Fruit fly (Drosophila melanogaster): Measurements from ENCODE around the gene glo.
A peak's percentile ranks its signal among the peaks of the same experiment; 100 is the strongest.

Gene glo

dm6 chr3R:11855156-11855555 is 35.9 kb upstream of the glo start (continued):
- TF ChIP-seq Hey (tag; optimal IDR thresholded peaks at IDR 0.05), result no peak
- TF ChIP-seq gro (GFP tag; optimal IDR thresholded peaks at IDR 0.05), result no peak
- no peak for TF ChIP-seq D (optimal IDR thresholded peaks at IDR 0.05)
- TF ChIP-seq D (GFP tag; optimal IDR thresholded peaks at IDR 0.05), result no peak
- no peak for TF ChIP-seq BEAF-32 (GFP tag; optimal IDR thresholded peaks at IDR 0.05)
- peak; percentile 36 for TF ChIP-seq Blimp-1 (GFP tag; optimal IDR thresholded peaks at IDR 0.05)
- TF ChIP-seq ap (GFP tag; IDR thresholded peaks at IDR 0.05), result 0 out of 2 replicates have a peak, but pooled peaks have one; percentile 5
- TF ChIP-seq sc (optimal IDR thresholded peaks at IDR 0.05), result no peak
- TF ChIP-seq sc (GFP tag; optimal IDR thresholded peaks at IDR 0.05), result no peak
- TF ChIP-seq Hand (GFP tag; optimal IDR thresholded peaks at IDR 0.05), result no peak
- TF ChIP-seq CG3163 (GFP tag; optimal IDR thresholded peaks at IDR 0.05), result no peak
- TF ChIP-seq CG13624 (GFP tag; optimal IDR thresholded peaks at IDR 0.05), result no peak
- no peak for TF ChIP-seq Antp (GFP tag; optimal IDR thresholded peaks at IDR 0.05)
- no peak for TF ChIP-seq eve (GFP tag; optimal IDR thresholded peaks at IDR 0.05)
- TF ChIP-seq HmgZ (tag; optimal IDR thresholded peaks at IDR 0.05), result no peak
- TF ChIP-seq Hsf (GFP tag; optimal IDR thresholded peaks at IDR 0.05), result no peak
- TF ChIP-seq CG4617 (GFP tag; optimal IDR thresholded peaks at IDR 0.05; ENCODE audit: borderline replicate concordance), result no peak
- TF ChIP-seq ken (GFP tag; IDR thresholded peaks at IDR 0.05), result no peak
- TF ChIP-seq Bteb2 (GFP tag; optimal IDR thresholded peaks at IDR 0.05), result no peak
- no peak for TF ChIP-seq exex (tag; optimal IDR thresholded peaks at IDR 0.05)
- no peak for TF ChIP-seq luna (GFP tag; optimal IDR thresholded peaks at IDR 0.05)
- TF ChIP-seq CG18011 (GFP tag; optimal IDR thresholded peaks at IDR 0.05), result no peak
- TF ChIP-seq CG11085 (GFP tag; IDR thresholded peaks at IDR 0.05), result no peak
- TF ChIP-seq lmd (GFP tag; IDR thresholded peaks at IDR 0.05), result no peak
- TF ChIP-seq hb (GFP tag; IDR thresholded peaks at IDR 0.05; ENCODE audit: partially characterized antibody), result no peak
- TF ChIP-seq bbx (GFP tag; IDR thresholded peaks at IDR 0.05; ENCODE audit: partially characterized antibody), result no peak
- TF ChIP-seq ems (GFP tag; optimal IDR thresholded peaks at IDR 0.05), result no peak
- TF ChIP-seq danr (GFP tag; IDR thresholded peaks at IDR 0.05), result no peak
- TF ChIP-seq nerfin-2 (GFP tag; IDR thresholded peaks at IDR 0.05; ENCODE audit: partially characterized antibody), result no peak
- no peak for TF ChIP-seq Dbx (GFP tag; IDR thresholded peaks at IDR 0.05)
- no peak for TF ChIP-seq CG2202 (tag; optimal IDR thresholded peaks at IDR 0.05)
- TF ChIP-seq CG3847 (GFP tag; IDR thresholded peaks at IDR 0.05), result 0 out of 2 replicates have a peak, but pooled peaks have one; percentile 19
- TF ChIP-seq CG10462 (GFP tag; optimal IDR thresholded peaks at IDR 0.05), result no peak
- TF ChIP-seq bab2 (GFP tag; optimal IDR thresholded peaks at IDR 0.05), result no peak
- no peak for TF ChIP-seq CG2120 (GFP tag; optimal IDR thresholded peaks at IDR 0.05)
- TF ChIP-seq CG10267 (tag; optimal IDR thresholded peaks at IDR 0.05), result peak; percentile 6
- TF ChIP-seq CG10321 (GFP tag; IDR thresholded peaks at IDR 0.05), result no peak
- no peak for TF ChIP-seq tll (GFP tag; optimal IDR thresholded peaks at IDR 0.05)
- TF ChIP-seq bcd (GFP tag; optimal IDR thresholded peaks at IDR 0.05), result peak; percentile 4
- TF ChIP-seq tgo (GFP tag; IDR thresholded peaks at IDR 0.05), result peak; percentile 40; the same call in 2 of the 3 replicates
- TF ChIP-seq nau (GFP tag; optimal IDR thresholded peaks at IDR 0.05), result no peak
- TF ChIP-seq Sin3A (optimal IDR thresholded peaks at IDR 0.05), result no peak
- TF ChIP-seq klu (GFP tag; IDR thresholded peaks at IDR 0.05), result no peak
- no peak for TF ChIP-seq Mes4 (GFP tag; optimal IDR thresholded peaks at IDR 0.05)
- no peak for TF ChIP-seq Dfd (GFP tag; optimal IDR thresholded peaks at IDR 0.05)
- TF ChIP-seq CG8089 (GFP tag; optimal IDR thresholded peaks at IDR 0.05), result no peak
- no peak for TF ChIP-seq pum (GFP tag; optimal IDR thresholded peaks at IDR 0.05)
- TF ChIP-seq eyg (GFP tag; optimal IDR thresholded peaks at IDR 0.05), result no peak
- TF ChIP-seq fd102C (GFP tag; optimal IDR thresholded peaks at IDR 0.05), result no peak
- TF ChIP-seq HLHmδ (GFP tag; optimal IDR thresholded peaks at IDR 0.05), result no peak
- TF ChIP-seq CG8765 (GFP tag; IDR thresholded peaks at IDR 0.05), result no peak
- TF ChIP-seq D19A (tag; optimal IDR thresholded peaks at IDR 0.05), result peak; percentile 7
- no peak for TF ChIP-seq jing (GFP tag; optimal IDR thresholded peaks at IDR 0.05)
